Worm (Caenorhabditis elegans) whole organism, L4/young adult: ENCODE data around the gene F59A6.3.

Experiments used
- W03F9.2 ChIP-seq: fragments of 150-350 bp; optimal IDR thresholded peaks from 2 replicates; lab custom pipeline; 2014; ENCODE audit warnings: missing biosample characterization, missing genetic modification characterization
- him-1 ChIP-seq: sonication (generic microtip); optimal IDR thresholded peaks from 2 replicates; lab custom pipeline; 2016; ENCODE audit warnings: missing genotype, missing genetic modification reagents, missing genetic modification characterization, missing compliant biosample characterization

DNA sequence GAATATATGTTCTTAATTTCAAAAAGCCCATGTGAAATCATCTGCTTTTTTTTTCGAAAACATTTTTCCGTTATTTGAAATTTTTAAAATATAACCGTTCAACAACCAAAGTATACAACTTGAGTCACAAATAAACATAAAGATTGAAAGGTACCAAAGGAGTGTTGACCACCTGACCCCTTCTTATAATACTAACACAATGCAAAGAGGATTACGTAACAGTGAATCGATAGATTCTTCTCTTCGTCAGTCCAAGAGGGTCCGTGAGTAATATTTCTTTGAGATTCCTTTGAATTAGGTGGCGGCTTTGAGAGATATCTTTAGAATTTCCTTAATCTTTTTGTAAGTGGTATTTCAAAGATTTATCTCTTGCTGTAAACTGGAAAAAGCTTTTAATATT, 8.0 kb downstream of the F59A6.3 start:
- TF ChIP-seq him-1 (no peak), W03F9.2 (tag; lab: Kevin White, UChicago) (no peak)
